Fruit fly (Drosophila melanogaster): ENCODE data around the gene JMJD7.

Gene JMJD7

DNA sequence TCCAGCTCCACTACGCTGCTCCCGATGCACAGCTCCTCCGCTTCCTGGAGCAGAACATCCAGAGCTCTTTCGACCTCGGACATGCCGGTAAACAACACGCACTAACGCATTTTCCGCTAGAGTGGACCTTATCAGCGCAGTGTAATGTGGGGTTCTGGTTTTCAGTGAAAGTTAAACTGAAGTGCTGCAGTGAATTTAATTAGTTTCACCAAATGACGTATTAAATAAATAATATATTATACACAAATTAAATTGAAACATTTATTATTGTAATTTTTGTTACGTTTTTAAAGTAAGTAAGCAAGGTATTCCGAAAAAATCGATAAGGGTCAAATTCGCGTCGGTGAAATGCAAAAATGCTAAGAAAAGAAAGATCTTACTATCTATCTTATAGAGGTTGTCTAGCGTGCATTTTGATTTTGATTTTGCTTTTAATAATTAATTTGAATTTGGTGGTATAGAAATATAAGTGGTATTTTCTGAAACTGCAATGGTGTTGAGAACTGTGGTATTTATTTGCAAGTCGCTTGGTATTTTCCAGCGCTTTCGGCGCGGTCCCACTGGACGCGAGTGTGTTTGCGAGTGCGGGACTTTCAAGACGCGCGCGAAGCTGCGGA lies at the start of gene JMJD7, which contains the start of gene CG10738:
JMJD7 (minus strand) TSS at position 107 of the 617 bp plus-strand sequence.
CG10738 (plus strand) TSS at position 594 of the 617 bp plus-strand sequence.
- TF ChIP-seq CG8478 (optimal IDR thresholded peaks at IDR 0.05), result no peak
- no peak for TF ChIP-seq CTCF (optimal IDR thresholded peaks at IDR 0.05)

- TF ChIP-seq CTCF (optimal IDR thresholded peaks at IDR 0.05) (no peak), CG8478 (optimal IDR thresholded peaks at IDR 0.05) (no peak)
These were observed 49.4 kb upstream of the JMJD7 start for dm6 chr3L:13499531-13499930.

- TF ChIP-seq CG8478 (optimal IDR thresholded peaks at IDR 0.05), result no peak
- TF ChIP-seq CTCF (optimal IDR thresholded peaks at IDR 0.05), result no peak
These were observed 47.8 kb upstream of the JMJD7 start for dm6 chr3L:13497720-13498355.

DNA sequence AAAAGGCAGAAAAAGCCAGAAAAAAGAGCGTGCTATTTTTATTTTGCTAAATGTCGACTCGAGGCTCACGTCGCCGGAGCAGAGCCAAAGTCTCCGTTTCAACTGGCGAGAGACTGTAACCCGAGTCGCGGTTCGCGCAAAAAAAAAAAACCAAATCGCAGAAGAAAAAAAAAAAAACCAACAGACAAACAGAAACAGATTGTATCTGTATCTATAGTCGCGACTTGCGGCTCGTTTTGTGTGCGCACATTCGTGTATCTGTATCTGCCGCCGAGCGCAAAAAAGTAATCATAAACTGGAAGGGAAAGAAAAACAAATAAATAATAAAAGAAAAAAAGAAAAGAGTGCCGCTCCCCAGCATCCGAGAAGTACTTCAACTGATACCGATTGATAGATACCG lies 45.0 kb upstream of the JMJD7 start:
- TF ChIP-seq CG8478 (optimal IDR thresholded peaks at IDR 0.05) (no peak), CTCF (optimal IDR thresholded peaks at IDR 0.05) (no peak)

dm6 chr3L:13494363-13495015 lies 44.4 kb upstream of the JMJD7 start:
- no peak for TF ChIP-seq CG8478 (optimal IDR thresholded peaks at IDR 0.05)
- TF ChIP-seq CTCF (optimal IDR thresholded peaks at IDR 0.05), result no peak

DNA sequence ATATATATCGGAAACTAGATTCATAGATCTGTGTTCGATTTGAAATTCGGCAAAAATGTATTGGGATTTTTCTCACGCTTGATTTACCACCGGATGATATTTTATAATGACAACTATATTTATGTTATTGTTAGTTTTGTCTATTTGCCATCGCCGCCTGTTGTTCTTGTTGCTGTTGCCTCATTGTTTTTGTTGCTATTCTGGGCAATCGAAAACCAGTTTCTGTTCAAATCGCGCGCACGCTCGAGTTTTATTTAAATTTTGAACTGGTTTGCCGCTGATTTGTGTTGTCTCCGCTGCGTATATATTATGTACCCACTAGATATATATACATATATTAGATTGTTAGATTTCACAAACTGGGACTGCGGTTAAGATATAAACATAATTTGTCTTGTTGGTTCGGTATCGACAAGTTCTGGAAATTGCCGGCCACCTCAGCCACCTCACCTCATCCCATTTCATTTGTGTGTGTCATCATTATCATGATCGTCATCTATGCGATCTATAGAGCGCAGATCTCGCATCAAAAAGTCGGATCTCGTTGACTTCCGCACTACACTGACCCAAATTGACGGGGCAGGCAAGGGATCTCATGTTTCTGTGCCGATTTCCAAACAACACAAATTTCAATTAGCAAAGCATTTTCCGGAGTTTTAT lies 40.7 kb upstream of the JMJD7 start:
- TF ChIP-seq CTCF (optimal IDR thresholded peaks at IDR 0.05), result no peak
- TF ChIP-seq CG8478 (optimal IDR thresholded peaks at IDR 0.05), result no peak

dm6 chr3L:13489193-13489752 lies 39.2 kb upstream of the JMJD7 start:
- no peak for TF ChIP-seq CG8478 (optimal IDR thresholded peaks at IDR 0.05)
- no peak for TF ChIP-seq CTCF (optimal IDR thresholded peaks at IDR 0.05)

dm6 chr3L:13488129-13488876 lies 38.2 kb upstream of the JMJD7 start:
- no peak for TF ChIP-seq CTCF (optimal IDR thresholded peaks at IDR 0.05)
- no peak for TF ChIP-seq CG8478 (optimal IDR thresholded peaks at IDR 0.05)

dm6 chr3L:13486860-13487404 lies 36.8 kb upstream of the JMJD7 start:
- TF ChIP-seq CG8478 (optimal IDR thresholded peaks at IDR 0.05) (no peak), CTCF (optimal IDR thresholded peaks at IDR 0.05) (no peak)

dm6 chr3L:13486041-13486859 lies 36.2 kb upstream of the JMJD7 start, which contains the start of the genes Abp1 and Tgi:
Gene Abp1, minus strand, starts transcription at chr3L:13486280.
Gene Tgi, plus strand, starts transcription at chr3L:13486797.
- TF ChIP-seq CTCF (optimal IDR thresholded peaks at IDR 0.05) (peak; percentile 58 to 59), CG8478 (optimal IDR thresholded peaks at IDR 0.05) (no peak)

- TF ChIP-seq CTCF (optimal IDR thresholded peaks at IDR 0.05) (no peak), CG8478 (optimal IDR thresholded peaks at IDR 0.05) (no peak)
These were observed 30.2 kb upstream of the JMJD7 start for dm6 chr3L:13480241-13480627.

- no peak for TF ChIP-seq CG8478 (optimal IDR thresholded peaks at IDR 0.05)
These were observed 29.6 kb upstream of the JMJD7 start for dm6 chr3L:13479609-13480240.

dm6 chr3L:13479204-13479600 lies 29.1 kb upstream of the JMJD7 start:
- no peak for TF ChIP-seq CTCF (optimal IDR thresholded peaks at IDR 0.05)
